Fruit fly (Drosophila melanogaster): Measurements from ENCODE around the gene kirre.

Gene kirre

dm6 chrX:2919742-2920141 is 179.6 kb downstream of the kirre start, which contains the start of gene CG3588:
CG3588 (plus strand) TSS chrX:2919770.
- no peak for TF ChIP-seq Sox102F (GFP tag; optimal IDR thresholded peaks at IDR 0.05)
- TF ChIP-seq salr (GFP tag; optimal IDR thresholded peaks at IDR 0.05), result no peak
- TF ChIP-seq dsx (GFP tag; optimal IDR thresholded peaks at IDR 0.05; ENCODE audit: poor library complexity, severe bottlenecking), result no peak
- TF ChIP-seq dac (GFP tag; optimal IDR thresholded peaks at IDR 0.05), result no peak
- peak; percentile 3 for TF ChIP-seq Met (GFP tag; optimal IDR thresholded peaks at IDR 0.05)
- TF ChIP-seq topi (GFP tag; optimal IDR thresholded peaks at IDR 0.05), result peak; percentile 40
- no peak for TF ChIP-seq Lpt (GFP tag; optimal IDR thresholded peaks at IDR 0.05)
- TF ChIP-seq CG1621 (tag; optimal IDR thresholded peaks at IDR 0.05), result no peak
- TF ChIP-seq Hr39 (GFP tag; optimal IDR thresholded peaks at IDR 0.05), result peak; percentile 40
- TF ChIP-seq CG4318 (GFP tag; optimal IDR thresholded peaks at IDR 0.05), result no peak
- TF ChIP-seq CG8119 (GFP tag; IDR thresholded peaks at IDR 0.05), result no peak
- no peak for TF ChIP-seq CG32006 (GFP tag; optimal IDR thresholded peaks at IDR 0.05)
- no peak for TF ChIP-seq CG11294 (GFP tag; IDR thresholded peaks at IDR 0.05)
- no peak for TF ChIP-seq net (GFP tag; optimal IDR thresholded peaks at IDR 0.05)
- TF ChIP-seq CG11762 (GFP tag; optimal IDR thresholded peaks at IDR 0.05; ENCODE audit: insufficient read depth), result no peak
- TF ChIP-seq spab (GFP tag; optimal IDR thresholded peaks at IDR 0.05), result no peak
- no peak for TF ChIP-seq Hr4 (GFP tag; optimal IDR thresholded peaks at IDR 0.05)
- no peak for TF ChIP-seq Sox15 (GFP tag; optimal IDR thresholded peaks at IDR 0.05)
- no peak for TF ChIP-seq esn (GFP tag; optimal IDR thresholded peaks at IDR 0.05)
- no peak for TF ChIP-seq fd59A (GFP tag; optimal IDR thresholded peaks at IDR 0.05)
- no peak for TF ChIP-seq CG6276 (GFP tag; optimal IDR thresholded peaks at IDR 0.05)
- no peak for TF ChIP-seq Eip75B (GFP tag; optimal IDR thresholded peaks at IDR 0.05)
- TF ChIP-seq svp (GFP tag), result peak; percentile 53
- TF ChIP-seq Eip78C (GFP tag), result peak; percentile 57
- no peak for TF ChIP-seq acj6 (GFP tag; optimal IDR thresholded peaks at IDR 0.05)
- no peak for TF ChIP-seq CG6854 (GFP tag; optimal IDR thresholded peaks at IDR 0.05)
- no peak for TF ChIP-seq CG8632 (GFP tag; optimal IDR thresholded peaks at IDR 0.05)
- no peak for TF ChIP-seq CG9139 (GFP tag; optimal IDR thresholded peaks at IDR 0.05)
- no peak for TF ChIP-seq Eip93F (GFP tag; optimal IDR thresholded peaks at IDR 0.05)
- no peak for TF ChIP-seq pdm3 (GFP tag; optimal IDR thresholded peaks at IDR 0.05)
- TF ChIP-seq CG16779 (tag; optimal IDR thresholded peaks at IDR 0.05), result no peak
- TF ChIP-seq CG7368 (GFP tag; optimal IDR thresholded peaks at IDR 0.05), result no peak
- TF ChIP-seq achi (GFP tag; optimal IDR thresholded peaks at IDR 0.05), result no peak
- no peak for TF ChIP-seq CG6792 (GFP tag; optimal IDR thresholded peaks at IDR 0.05)
- no peak for TF ChIP-seq CG8319 (GFP tag; optimal IDR thresholded peaks at IDR 0.05)
- no peak for TF ChIP-seq CG10669 (GFP tag; optimal IDR thresholded peaks at IDR 0.05)
- no peak for TF ChIP-seq CG34406 (GFP tag; optimal IDR thresholded peaks at IDR 0.05)
- TF ChIP-seq CG3919 (GFP tag; optimal IDR thresholded peaks at IDR 0.05), result no peak
- peak; percentile 36 for TF ChIP-seq CG31627 (GFP tag; optimal IDR thresholded peaks at IDR 0.05)
- 0 out of 3 replicates have a peak, but pooled peaks have one; percentile 26 for TF ChIP-seq eg (GFP tag; IDR thresholded peaks at IDR 0.05)
- no peak for TF ChIP-seq Gug (GFP tag; IDR thresholded peaks at IDR 0.05)
- no peak for TF ChIP-seq Smox (GFP tag; optimal IDR thresholded peaks at IDR 0.05)
- TF ChIP-seq Ets96B (tag; optimal IDR thresholded peaks at IDR 0.05), result no peak
- TF ChIP-seq CG6163 (GFP tag; IDR thresholded peaks at IDR 0.05), result no peak
- TF ChIP-seq OdsH (GFP tag; optimal IDR thresholded peaks at IDR 0.05), result no peak
- no peak for TF ChIP-seq fd85E (GFP tag; optimal IDR thresholded peaks at IDR 0.05)
- no peak for TF ChIP-seq Hr38 (GFP tag; optimal IDR thresholded peaks at IDR 0.05)
- no peak for TF ChIP-seq fkh (GFP tag; optimal IDR thresholded peaks at IDR 0.05)
- TF ChIP-seq CG11902 (GFP tag; optimal IDR thresholded peaks at IDR 0.05), result peak; percentile 3
- no peak for TF ChIP-seq ss (GFP tag; optimal IDR thresholded peaks at IDR 0.05)
- TF ChIP-seq lz (GFP tag; optimal IDR thresholded peaks at IDR 0.05), result peak; percentile 26
- peak; percentile 22 for TF ChIP-seq Ets21C (GFP tag; optimal IDR thresholded peaks at IDR 0.05)
- no peak for TF ChIP-seq CG15336 (GFP tag; IDR thresholded peaks at IDR 0.05)

All from whole organism, prepupa.